Worm (Caenorhabditis elegans) whole organism, late embryonic: Measurements from ENCODE around the gene grl-12.

Experiments
- K02D7.2 ChIP-seq: sonication (generic microtip); optimal IDR thresholded peaks from 2 replicates; lab custom pipeline; 2017; ENCODE audit warnings: mild to moderate bottlenecking, missing genetic modification characterization, missing compliant biosample characterization
- ahr-1 ChIP-seq: sonication (generic microtip); optimal IDR thresholded peaks from 2 replicates; lab custom pipeline; 2016; ENCODE audit warnings: missing genetic modification characterization, missing compliant biosample characterization
- ama-1 ChIP-seq: fragments of 150-350 bp; optimal IDR thresholded peaks from 2 replicates; lab custom pipeline; 2014
- ceh-14 ChIP-seq: sonication (generic microtip); optimal IDR thresholded peaks from 2 replicates; lab custom pipeline; 2016; ENCODE audit warnings: missing genotype, missing genetic modification characterization, missing compliant biosample characterization
- ceh-18 ChIP-seq: sonication (generic microtip); optimal IDR thresholded peaks from 2 replicates; lab custom pipeline; 2016; ENCODE audit warnings: missing genetic modification characterization, missing compliant biosample characterization
- ceh-31 ChIP-seq: sonication (generic microtip); optimal IDR thresholded peaks from 2 replicates; lab custom pipeline; 2016; ENCODE audit warnings: missing genetic modification characterization, missing compliant biosample characterization
- ceh-34 ChIP-seq: sonication (generic microtip); optimal IDR thresholded peaks from 2 replicates; lab custom pipeline; 2016; ENCODE audit warnings: mild to moderate bottlenecking, missing genetic modification characterization, missing compliant biosample characterization
- ceh-45 ChIP-seq: fragments of 200-800 bp; sonication (Bioruptor generic); IDR thresholded peaks from 2 replicates; pipeline ENCODE4 v1.3.6; 2022; ENCODE audit warnings: missing genetic modification reagents, missing genetic modification characterization, missing compliant biosample characterization
- ceh-48 ChIP-seq: sonication (generic microtip); optimal IDR thresholded peaks from 2 replicates; lab custom pipeline; 2016; ENCODE audit warnings: missing genetic modification characterization, inconsistent platforms, missing compliant biosample characterization
- ceh-6 ChIP-seq: fragments of 200-800 bp; sonication (Bioruptor generic); optimal IDR thresholded peaks from 2 replicates; lab custom pipeline; 2018; ENCODE audit warnings: mild to moderate bottlenecking, missing genetic modification characterization, missing compliant biosample characterization
- dmd-4 ChIP-seq: sonication (generic microtip); optimal IDR thresholded peaks from 2 replicates; lab custom pipeline; 2016; ENCODE audit warnings: borderline replicate concordance, missing genetic modification characterization, missing compliant biosample characterization
- elt-2 ChIP-seq: sonication (generic microtip); optimal IDR thresholded peaks from 2 replicates; lab custom pipeline; 2016; ENCODE audit warnings: missing genetic modification reagents, missing genetic modification characterization, missing compliant biosample characterization
- elt-4 ChIP-seq: sonication (generic microtip); optimal IDR thresholded peaks from 2 replicates; lab custom pipeline; 2016; ENCODE audit warnings: missing genetic modification characterization, missing compliant biosample characterization
- ets-4 ChIP-seq: sonication (generic microtip); optimal IDR thresholded peaks from 2 replicates; lab custom pipeline; 2016; ENCODE audit warnings: missing genetic modification characterization, missing compliant biosample characterization
- eyg-1 ChIP-seq: sonication (generic microtip); optimal IDR thresholded peaks from 2 replicates; lab custom pipeline; 2016; ENCODE audit warnings: missing genotype, missing genetic modification characterization, missing compliant biosample characterization
- hlh-15 ChIP-seq: sonication (generic microtip); optimal IDR thresholded peaks from 2 replicates; lab custom pipeline; 2016; ENCODE audit warnings: missing genetic modification characterization, missing compliant biosample characterization
- hlh-30 ChIP-seq: sonication (generic microtip); optimal IDR thresholded peaks from 2 replicates; lab custom pipeline; 2017; ENCODE audit warnings: antibody characterized with exemption, missing genetic modification characterization, missing compliant biosample characterization; ENCODE audit not compliant: insufficient read depth
- hlh-8 ChIP-seq: sonication (generic microtip); optimal IDR thresholded peaks from 2 replicates; lab custom pipeline; 2016; ENCODE audit warnings: missing genotype, missing genetic modification characterization, missing compliant biosample characterization
- lim-6 ChIP-seq: sonication (generic microtip); optimal IDR thresholded peaks from 2 replicates; lab custom pipeline; 2016; ENCODE audit warnings: missing genetic modification characterization, missing compliant biosample characterization
- mec-3 ChIP-seq: sonication (generic microtip); optimal IDR thresholded peaks from 2 replicates; lab custom pipeline; 2016; ENCODE audit warnings: borderline replicate concordance, missing genetic modification characterization, missing compliant biosample characterization
- nhr-232 ChIP-seq: sonication (generic microtip); optimal IDR thresholded peaks from 2 replicates; lab custom pipeline; 2016; ENCODE audit warnings: missing genetic modification characterization, missing compliant biosample characterization
- npax-4 ChIP-seq: sonication (generic microtip); optimal IDR thresholded peaks from 2 replicates; lab custom pipeline; 2016; ENCODE audit warnings: missing genetic modification characterization, missing compliant biosample characterization
- pat-9 ChIP-seq: fragments of 200-800 bp; sonication (Bioruptor generic); optimal IDR thresholded peaks from 2 replicates; lab custom pipeline; 2018; ENCODE audit warnings: mild to moderate bottlenecking, missing genetic modification characterization, moderate library complexity, missing compliant biosample characterization
- pha-2 ChIP-seq: sonication (generic microtip); optimal IDR thresholded peaks from 2 replicates; lab custom pipeline; 2017; ENCODE audit warnings: mild to moderate bottlenecking, missing genetic modification characterization, missing compliant biosample characterization
- pqm-1 ChIP-seq: sonication (generic microtip); optimal IDR thresholded peaks from 2 replicates; lab custom pipeline; 2016; ENCODE audit warnings: missing genetic modification characterization, missing compliant biosample characterization
- pros-1 ChIP-seq: fragments of 150-350 bp; optimal IDR thresholded peaks from 2 replicates; lab custom pipeline; 2014; ENCODE audit warnings: missing biosample characterization, missing genetic modification reagents, missing genetic modification characterization
- rnt-1 ChIP-seq: sonication (generic microtip); optimal IDR thresholded peaks from 2 replicates; lab custom pipeline; 2016; ENCODE audit warnings: missing genetic modification characterization, missing compliant biosample characterization
- tbx-2 ChIP-seq: sonication (generic microtip); optimal IDR thresholded peaks from 2 replicates; lab custom pipeline; 2016; ENCODE audit warnings: missing genetic modification characterization, missing compliant biosample characterization
- unc-3 ChIP-seq, 2 experiments: fragments of 200-800 bp in 1 of 2; sonication (Bioruptor generic) in 1 of 2; sonication (generic microtip) in 1 of 2; conservative IDR thresholded peaks in 1 of 2; optimal IDR thresholded peaks in 1 of 2; 2 replicates each; pipeline versions ENCODE4 v1.3.6 to Lab custom; 2016 to 2022; ENCODE audit warnings: missing compliant biosample characterization in 2 of 2, missing genetic modification characterization in 2 of 2, missing genetic modification reagents in 1 of 2
- unc-55 ChIP-seq: sonication (generic microtip); optimal IDR thresholded peaks from 2 replicates; lab custom pipeline; 2017; ENCODE audit warnings: missing biosample characterization, missing genetic modification reagents, missing genetic modification characterization
- zip-5 ChIP-seq: sonication (generic microtip); optimal IDR thresholded peaks from 2 replicates; lab custom pipeline; 2016; ENCODE audit warnings: missing genetic modification characterization, missing compliant biosample characterization
- ztf-16 ChIP-seq: sonication (generic microtip); optimal IDR thresholded peaks from 2 replicates; lab custom pipeline; 2017; ENCODE audit warnings: missing genetic modification characterization, missing compliant biosample characterization

grl-12 gene

ce11 chrV:8667230-8668021, 30.6 kb upstream of the grl-12 start:
- TF ChIP-seq hlh-8 (tag; lab: Kevin White, UChicago): no peak
- TF ChIP-seq ama-1 (lab: Kevin White, UChicago): no peak
- no peak for TF ChIP-seq ceh-6 (GFP tag; lab: Kevin White, UChicago)
- no peak for TF ChIP-seq dmd-4 (tag; lab: Kevin White, UChicago)
- peak; percentile 40 for TF ChIP-seq ceh-18
- TF ChIP-seq unc-3 (GFP tag; conservative IDR thresholded peaks at IDR 0.05; lab: Robert Waterston, UW): no peak
- TF ChIP-seq unc-3 (tag; optimal IDR thresholded peaks at IDR 0.05; lab: Kevin White, UChicago): no peak
- no peak for TF ChIP-seq pros-1 (tag; lab: Kevin White, UChicago)
- no peak for TF ChIP-seq rnt-1 (tag; lab: Kevin White, UChicago)

ce11 chrV:8665765-8666164, 29.0 kb upstream of the grl-12 start, which contains the start of gene ZC190.4:
TSS of gene ZC190.4 (plus strand) at chrV:8666065.
- TF ChIP-seq ceh-31 (tag; lab: Kevin White, UChicago) (no peak), ceh-14 (tag; lab: Kevin White, UChicago) (no peak), mec-3 (no peak), ahr-1 (tag; lab: Kevin White, UChicago) (no peak), ets-4 (tag; lab: Kevin White, UChicago) (no peak), tbx-2 (tag; lab: Kevin White, UChicago) (no peak), pha-2 (no peak), lim-6 (tag; lab: Kevin White, UChicago) (no peak), ceh-34 (tag; lab: Kevin White, UChicago) (no peak), pqm-1 (no peak), unc-55 (GFP tag; lab: Kevin White, UChicago) (no peak), npax-4 (no peak)
- TF ChIP-seq, all 69 proteins: peak for 0

- TF ChIP-seq zip-5 (tag; lab: Kevin White, UChicago): no peak
- no peak for TF ChIP-seq K02D7.2
- TF ChIP-seq dmd-4 (tag; lab: Kevin White, UChicago): peak; percentile 13
- TF ChIP-seq, all 69 proteins: peak for 1
Observed at ce11 chrV:8663023-8663422, 26.2 kb upstream of the grl-12 start.

ce11 chrV:8662056-8663006, 25.5 kb upstream of the grl-12 start:
- TF ChIP-seq hlh-30 (tag; lab: Kevin White, UChicago): peak; percentile 7
- no peak for TF ChIP-seq nhr-232
- no peak for TF ChIP-seq ztf-16 (tag; lab: Kevin White, UChicago)
- TF ChIP-seq ceh-45 (GFP tag; lab: Robert Waterston, UW): no peak
- no peak for TF ChIP-seq eyg-1
- peak; percentile 9 for TF ChIP-seq tbx-2 (tag; lab: Kevin White, UChicago)
- no peak for TF ChIP-seq ceh-48 (tag; lab: Kevin White, UChicago)
- TF ChIP-seq lim-6 (tag; lab: Kevin White, UChicago): no peak

- peak; percentile 22 for TF ChIP-seq rnt-1 (tag; lab: Kevin White, UChicago)
- peak; percentile 37 for TF ChIP-seq pqm-1
- TF ChIP-seq hlh-15 (tag; lab: Kevin White, UChicago): no peak
- TF ChIP-seq ama-1 (lab: Kevin White, UChicago): no peak
- TF ChIP-seq pat-9: no peak
- TF ChIP-seq elt-2 (tag; lab: Kevin White, UChicago): peak; percentile 98
- no peak for TF ChIP-seq elt-4 (tag; lab: Kevin White, UChicago)
- TF ChIP-seq, all 69 proteins: peak for 3
Observed at ce11 chrV:8661241-8661954, 24.6 kb upstream of the grl-12 start.
